Worm (Caenorhabditis elegans) whole organism, midembryonic: Measurements from ENCODE around the gene lido-5.

Source experiments
- T22C8.4 ChIP-seq: fragments of 200-800 bp; sonication (Bioruptor generic); IDR thresholded peaks from 2 replicates; pipeline ENCODE4 v1.3.6; 2022; ENCODE audit warnings: missing genetic modification characterization, missing compliant biosample characterization
- cog-1 ChIP-seq: sonication (generic microtip); optimal IDR thresholded peaks from 2 replicates; lab custom pipeline; 2016; ENCODE audit warnings: missing genetic modification characterization, missing compliant biosample characterization
- flt-1 ChIP-seq: fragments of 200-800 bp; sonication (Bioruptor generic); IDR thresholded peaks from 2 replicates; pipeline ENCODE4 v1.3.6; 2022; ENCODE audit warnings: missing genetic modification characterization, missing compliant biosample characterization
- klf-2 ChIP-seq: fragments of 200-800 bp; sonication (Bioruptor generic); conservative IDR thresholded peaks from 2 replicates; pipeline ENCODE4 v1.3.6; 2022; ENCODE audit warnings: missing genetic modification reagents, missing genetic modification characterization, missing compliant biosample characterization
- med-1 ChIP-seq: sonication (generic microtip); optimal IDR thresholded peaks from 2 replicates; lab custom pipeline; 2017; ENCODE audit warnings: missing genetic modification characterization, mild to moderate bottlenecking, missing compliant biosample characterization, antibody characterized with exemption, missing genetic modification reagents; ENCODE audit not compliant: insufficient read depth
- ref-1 ChIP-seq: fragments of 200-800 bp; sonication (Bioruptor generic); conservative IDR thresholded peaks from 2 replicates; pipeline ENCODE4 v1.3.6; 2022; ENCODE audit warnings: missing genetic modification reagents, missing genetic modification characterization, missing compliant biosample characterization
- tab-1 ChIP-seq: fragments of 200-800 bp; sonication (Bioruptor generic); IDR thresholded peaks from 2 replicates; pipeline ENCODE4 v1.3.6; 2022; ENCODE audit warnings: missing genetic modification characterization, missing compliant biosample characterization
- ztf-23 ChIP-seq: fragments of 200-800 bp; sonication (Bioruptor generic); IDR thresholded peaks from 2 replicates; pipeline ENCODE4 v1.3.6; 2022; ENCODE audit warnings: missing genetic modification reagents, missing genetic modification characterization, missing compliant biosample characterization
- ztf-29 ChIP-seq: fragments of 200-800 bp; sonication (Bioruptor generic); IDR thresholded peaks from 2 replicates; pipeline ENCODE4 v1.3.6; 2022; ENCODE audit warnings: missing genetic modification reagents, missing genetic modification characterization, missing compliant biosample characterization

The lido-5 gene

ce11 chrX:17080635-17081376 is 29.6 kb downstream of the lido-5 start, which contains the start of the genes irld-23 and C08A9.10:
Gene irld-23 (minus strand): TSS chrX:17080685.
Gene C08A9.10 (plus strand): TSS chrX:17081179.
- no peak for TF ChIP-seq ztf-23 (GFP tag; lab: Robert Waterston, UW)
- no peak for TF ChIP-seq med-1
- no peak for TF ChIP-seq ztf-29
- no peak for TF ChIP-seq T22C8.4 (GFP tag; lab: Robert Waterston, UW)
- no peak for TF ChIP-seq ref-1 (GFP tag; lab: Robert Waterston, UW)
- TF ChIP-seq cog-1 (tag; lab: Kevin White, UChicago): no peak
- TF ChIP-seq tab-1: no peak

ce11 chrX:17072088-17072487 is 38.4 kb downstream of the lido-5 start, which contains the start of gene C30G4.4:
Gene C30G4.4 (minus strand): TSS chrX:17072188.
- TF ChIP-seq ztf-23 (GFP tag; lab: Robert Waterston, UW) (no peak), cog-1 (tag; lab: Kevin White, UChicago) (no peak), flt-1 (no peak), T22C8.4 (GFP tag; lab: Robert Waterston, UW) (no peak), ref-1 (GFP tag; lab: Robert Waterston, UW) (no peak), ztf-29 (no peak), med-1 (no peak), klf-2 (GFP tag; lab: Robert Waterston, UW) (no peak), tab-1 (no peak)

ce11 chrX:17070495-17070894 is 40.0 kb downstream of the lido-5 start:
- TF ChIP-seq med-1 (no peak), flt-1 (no peak), tab-1 (no peak), ztf-29 (no peak), ztf-23 (GFP tag; lab: Robert Waterston, UW) (no peak)

DNA sequence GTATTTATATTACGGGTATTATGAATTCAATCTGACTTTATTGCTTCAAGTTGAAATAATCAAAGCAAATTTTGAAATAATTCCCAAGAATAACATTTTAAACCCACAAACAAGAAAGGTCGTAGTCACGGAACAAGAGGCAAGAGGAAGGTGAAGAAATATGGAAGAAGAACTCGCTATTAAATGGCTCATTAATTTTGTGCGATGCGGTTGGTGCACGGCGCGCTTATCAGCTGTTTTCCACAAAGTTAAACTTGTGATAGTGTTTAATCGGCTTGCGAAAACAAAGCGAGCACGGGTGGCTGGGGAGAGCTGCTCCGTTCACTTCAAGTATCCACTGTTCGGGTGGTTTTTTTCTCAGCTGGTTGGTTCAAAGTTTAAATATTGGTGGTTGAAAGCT is 43.5 kb downstream of the lido-5 start:
- TF ChIP-seq ztf-29: no peak
- no peak for TF ChIP-seq klf-2 (GFP tag; lab: Robert Waterston, UW)
- TF ChIP-seq med-1: no peak
- TF ChIP-seq ref-1 (GFP tag; lab: Robert Waterston, UW): no peak
- TF ChIP-seq tab-1: no peak
- no peak for TF ChIP-seq flt-1
- no peak for TF ChIP-seq T22C8.4 (GFP tag; lab: Robert Waterston, UW)
- no peak for TF ChIP-seq cog-1 (tag; lab: Kevin White, UChicago)
- no peak for TF ChIP-seq ztf-23 (GFP tag; lab: Robert Waterston, UW)

ce11 chrX:17064820-17065219 is 45.6 kb downstream of the lido-5 start:
- TF ChIP-seq cog-1 (tag; lab: Kevin White, UChicago): no peak
- TF ChIP-seq ref-1 (GFP tag; lab: Robert Waterston, UW): no peak
- TF ChIP-seq flt-1: no peak
- no peak for TF ChIP-seq med-1

DNA sequence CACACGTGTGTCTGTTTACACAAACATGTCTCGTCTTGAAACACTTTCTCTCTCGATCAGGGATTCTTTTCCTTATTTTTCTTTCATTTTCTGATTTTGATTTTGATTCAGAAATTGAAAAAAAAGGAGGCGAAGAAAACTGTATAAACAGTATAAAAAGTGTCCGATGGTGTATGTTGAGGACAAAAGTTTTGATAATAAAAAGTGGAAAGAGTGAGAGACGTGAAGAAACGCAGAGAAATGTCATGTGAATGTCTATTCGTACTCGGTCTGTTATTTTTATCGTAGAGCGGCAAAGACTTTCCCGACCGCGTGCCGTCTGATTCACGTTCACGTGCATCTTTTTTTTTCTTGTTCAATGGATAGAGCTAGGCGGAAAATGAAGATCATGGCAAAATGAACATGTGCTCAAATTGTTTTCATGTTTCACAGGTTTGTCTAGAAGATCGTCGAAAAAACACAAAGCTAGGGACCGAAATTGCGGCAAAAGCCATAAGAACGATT is 46.7 kb downstream of the lido-5 start:
- no peak for TF ChIP-seq ztf-29
- no peak for TF ChIP-seq T22C8.4 (GFP tag; lab: Robert Waterston, UW)
- TF ChIP-seq flt-1: no peak
- no peak for TF ChIP-seq cog-1 (tag; lab: Kevin White, UChicago)
- TF ChIP-seq klf-2 (GFP tag; lab: Robert Waterston, UW): no peak
- TF ChIP-seq ref-1 (GFP tag; lab: Robert Waterston, UW): no peak
- TF ChIP-seq ztf-23 (GFP tag; lab: Robert Waterston, UW): no peak

ce11 chrX:17062165-17062564 is 48.3 kb downstream of the lido-5 start:
- no peak for TF ChIP-seq ztf-29
- TF ChIP-seq flt-1: no peak
- TF ChIP-seq klf-2 (GFP tag; lab: Robert Waterston, UW): no peak
- TF ChIP-seq med-1: no peak
- TF ChIP-seq cog-1 (tag; lab: Kevin White, UChicago): no peak
- no peak for TF ChIP-seq ztf-23 (GFP tag; lab: Robert Waterston, UW)
- no peak for TF ChIP-seq T22C8.4 (GFP tag; lab: Robert Waterston, UW)
- TF ChIP-seq ref-1 (GFP tag; lab: Robert Waterston, UW): no peak
- TF ChIP-seq tab-1: no peak

- TF ChIP-seq med-1 (no peak), T22C8.4 (GFP tag; lab: Robert Waterston, UW) (no peak), klf-2 (GFP tag; lab: Robert Waterston, UW) (no peak), tab-1 (no peak), ztf-29 (no peak), ref-1 (GFP tag; lab: Robert Waterston, UW) (no peak), cog-1 (tag; lab: Kevin White, UChicago) (no peak), ztf-23 (GFP tag; lab: Robert Waterston, UW) (no peak), flt-1 (no peak)
These were observed 50.7 kb downstream of the lido-5 start for ce11 chrX:17059760-17060159.
